Fruit fly (Drosophila melanogaster) whole organism, embryonic: ENCODE measurements around the gene CG13096.
A peak's percentile ranks its signal among the peaks of the same experiment; 100 is the strongest.

Experiments
- BEAF-32 ChIP-seq: fragments of 200-800 bp; sonication (Bioruptor generic); optimal IDR thresholded peaks from 3 replicates; lab custom pipeline; 2017; ENCODE audit warnings: missing biosample characterization, missing genetic modification characterization, mild to moderate bottlenecking, moderate library complexity, missing genetic modification reagents
- Bdp1 ChIP-seq: fragments of 200-800 bp; sonication (Bioruptor generic); optimal IDR thresholded peaks from 3 replicates; lab custom pipeline; 2016; ENCODE audit warnings: missing biosample characterization, missing genetic modification characterization
- Blimp-1 ChIP-seq: fragments of 200-800 bp; sonication (Bioruptor generic); optimal IDR thresholded peaks from 3 replicates; lab custom pipeline; 2018; ENCODE audit warnings: missing biosample characterization, missing genetic modification characterization, mild to moderate bottlenecking, moderate library complexity, missing genetic modification reagents
- C15 ChIP-seq: fragments of 200-800 bp; sonication (Bioruptor generic); IDR thresholded peaks from 3 replicates; pipeline ENCODE4 v1.3.6; 2022; ENCODE audit warnings: missing biosample characterization, missing genetic modification characterization
- CG10147 ChIP-seq: fragments of 200-800 bp; sonication (Bioruptor generic); optimal IDR thresholded peaks from 2 replicates; lab custom pipeline; 2019; ENCODE audit warnings: missing biosample characterization, mild to moderate bottlenecking, missing genetic modification characterization, moderate library complexity
- CG10267 ChIP-seq: fragments of 200-800 bp; sonication (Bioruptor generic); optimal IDR thresholded peaks from 2 replicates; lab custom pipeline; 2018; ENCODE audit warnings: missing biosample characterization, mild to moderate bottlenecking, missing genetic modification characterization, moderate library complexity
- CG12769 ChIP-seq: fragments of 200-800 bp; sonication (Bioruptor generic); optimal IDR thresholded peaks from 2 replicates; lab custom pipeline; 2019; ENCODE audit warnings: missing biosample characterization, mild to moderate bottlenecking, missing genetic modification characterization, moderate library complexity
- CG13775 ChIP-seq: fragments of 200-800 bp; sonication (Bioruptor generic); optimal IDR thresholded peaks from 3 replicates; lab custom pipeline; 2017; ENCODE audit warnings: missing biosample characterization, mild to moderate bottlenecking, missing genetic modification characterization
- CG15514 ChIP-seq: fragments of 200-800 bp; sonication (Bioruptor generic); optimal IDR thresholded peaks from 3 replicates; lab custom pipeline; 2017; ENCODE audit warnings: missing biosample characterization, missing genetic modification characterization, mild to moderate bottlenecking, moderate library complexity, missing genetic modification reagents
- CG1603 ChIP-seq: fragments of 200-800 bp; sonication (Bioruptor generic); optimal IDR thresholded peaks from 2 replicates; lab custom pipeline; 2019; ENCODE audit warnings: missing biosample characterization, mild to moderate bottlenecking, missing genetic modification characterization, moderate library complexity
- CG16813 ChIP-seq: fragments of 200-800 bp; sonication (Bioruptor generic); IDR thresholded peaks from 3 replicates; pipeline ENCODE4 v1.3.6; 2022; ENCODE audit warnings: missing biosample characterization, missing genetic modification characterization; ENCODE audit not compliant: partially characterized antibody
- CG18476 ChIP-seq: fragments of 200-800 bp; sonication (Bioruptor generic); optimal IDR thresholded peaks from 2 replicates; lab custom pipeline; 2016; ENCODE audit warnings: missing biosample characterization, mild to moderate bottlenecking, missing genetic modification characterization
- CG2129 ChIP-seq: fragments of 200-800 bp; sonication (Bioruptor generic); IDR thresholded peaks from 2 replicates; pipeline ENCODE4 v1.3.6; 2022; ENCODE audit warnings: missing biosample characterization, missing genetic modification characterization; ENCODE audit not compliant: partially characterized antibody
- CG2712 ChIP-seq: fragments of 200-800 bp; optimal IDR thresholded peaks from 3 replicates; lab custom pipeline; 2019; ENCODE audit warnings: missing biosample characterization, mild to moderate bottlenecking, missing genetic modification characterization, moderate library complexity
- CG33213 ChIP-seq: fragments of 200-800 bp; sonication (Bioruptor generic); optimal IDR thresholded peaks from 3 replicates; lab custom pipeline; 2016; ENCODE audit warnings: missing biosample characterization, missing genetic modification characterization
- CG4404 ChIP-seq: fragments of 200-800 bp; sonication (Bioruptor generic); IDR thresholded peaks from 2 replicates; pipeline ENCODE4 v1.3.6; 2022; ENCODE audit warnings: missing biosample characterization, missing genetic modification characterization
- CG4707 ChIP-seq: fragments of 200-800 bp; sonication (Bioruptor generic); optimal IDR thresholded peaks from 2 replicates; lab custom pipeline; 2018; ENCODE audit warnings: missing biosample characterization, mild to moderate bottlenecking, missing genetic modification characterization, moderate library complexity
- CG6791 ChIP-seq: fragments of 200-800 bp; sonication (Bioruptor generic); IDR thresholded peaks from 3 replicates; pipeline ENCODE4 v1.3.6; 2022; ENCODE audit warnings: missing biosample characterization, missing genetic modification characterization; ENCODE audit not compliant: partially characterized antibody
- CG9817 ChIP-seq: fragments of 200-800 bp; sonication (Bioruptor generic); optimal IDR thresholded peaks from 2 replicates; lab custom pipeline; 2018; ENCODE audit warnings: missing biosample characterization, mild to moderate bottlenecking, missing genetic modification characterization, moderate library complexity
- E2f2 ChIP-seq: fragments of 200-800 bp; sonication (Bioruptor generic); IDR thresholded peaks from 2 replicates; pipeline ENCODE4 v1.3.6; 2022; ENCODE audit warnings: missing biosample characterization, missing genetic modification characterization
- ERR ChIP-seq: fragments of 200-800 bp; sonication (Bioruptor generic); optimal IDR thresholded peaks from 2 replicates; lab custom pipeline; 2016; ENCODE audit warnings: missing biosample characterization, missing genetic modification characterization
- Fer3 ChIP-seq: fragments of 200-800 bp; sonication (Bioruptor generic); optimal IDR thresholded peaks from 2 replicates; lab custom pipeline; 2018; ENCODE audit warnings: missing biosample characterization, mild to moderate bottlenecking, missing genetic modification characterization, moderate library complexity
- Gsc ChIP-seq: fragments of 200-800 bp; sonication (Bioruptor generic); IDR thresholded peaks from 2 replicates; pipeline ENCODE4 v1.3.6; 2022; ENCODE audit warnings: missing biosample characterization, missing genetic modification characterization
- HmgZ ChIP-seq: fragments of 200-800 bp; sonication (Bioruptor generic); optimal IDR thresholded peaks from 2 replicates; lab custom pipeline; 2018; ENCODE audit warnings: missing biosample characterization, mild to moderate bottlenecking, missing genetic modification characterization
- Hsf ChIP-seq: fragments of 200-800 bp; sonication (Bioruptor generic); optimal IDR thresholded peaks from 3 replicates; lab custom pipeline; 2016; ENCODE audit warnings: missing biosample characterization, missing genetic modification characterization
- MESR4 ChIP-seq: fragments of 200-800 bp; sonication (Bioruptor generic); optimal IDR thresholded peaks from 2 replicates; lab custom pipeline; 2018; ENCODE audit warnings: missing biosample characterization, mild to moderate bottlenecking, missing genetic modification characterization, moderate library complexity
- Max ChIP-seq: fragments of 200-800 bp; sonication (Bioruptor generic); optimal IDR thresholded peaks from 2 replicates; lab custom pipeline; 2016; ENCODE audit warnings: missing biosample characterization, mild to moderate bottlenecking, missing genetic modification characterization
- Mes4 ChIP-seq: fragments of 200-800 bp; sonication (Bioruptor generic); optimal IDR thresholded peaks from 2 replicates; lab custom pipeline; 2016; ENCODE audit warnings: missing biosample characterization, missing genetic modification characterization
- NC2β ChIP-seq: fragments of 200-800 bp; sonication (Bioruptor generic); optimal IDR thresholded peaks from 2 replicates; lab custom pipeline; 2016; ENCODE audit warnings: missing biosample characterization, missing genetic modification characterization
- Ptx1 ChIP-seq: fragments of 200-800 bp; sonication (Bioruptor generic); IDR thresholded peaks from 2 replicates; pipeline ENCODE4 v1.3.6; 2022; ENCODE audit warnings: missing biosample characterization, missing genetic modification characterization
- Scr ChIP-seq: fragments of 200-800 bp; sonication (Bioruptor generic); IDR thresholded peaks from 2 replicates; pipeline ENCODE4 v1.3.6; 2022; ENCODE audit warnings: missing biosample characterization, missing genetic modification characterization; ENCODE audit not compliant: partially characterized antibody
- Sry-δ ChIP-seq: fragments of 200-800 bp; sonication (Bioruptor generic); optimal IDR thresholded peaks from 2 replicates; lab custom pipeline; 2016; ENCODE audit warnings: missing biosample characterization, missing genetic modification characterization
- bowl ChIP-seq: fragments of 200-800 bp; sonication (Bioruptor generic); IDR thresholded peaks from 2 replicates; pipeline ENCODE4 v1.3.6; 2022; ENCODE audit warnings: missing biosample characterization, missing genetic modification characterization
- btn ChIP-seq: fragments of 200-800 bp; sonication (Bioruptor generic); optimal IDR thresholded peaks from 2 replicates; lab custom pipeline; 2016; ENCODE audit warnings: missing biosample characterization, missing genetic modification characterization
- chinmo ChIP-seq: fragments of 200-800 bp; sonication (Bioruptor generic); IDR thresholded peaks from 4 replicates; pipeline ENCODE4 v1.3.6; 2022; ENCODE audit warnings: missing biosample characterization, missing genetic modification characterization; ENCODE audit not compliant: partially characterized antibody
- da ChIP-seq: fragments of 200-800 bp; sonication (Bioruptor generic); optimal IDR thresholded peaks from 2 replicates; lab custom pipeline; 2016; ENCODE audit warnings: missing biosample characterization, missing genetic modification characterization
- exex ChIP-seq: fragments of 200-800 bp; sonication (Bioruptor generic); optimal IDR thresholded peaks from 4 replicates; lab custom pipeline; 2018; ENCODE audit warnings: missing biosample characterization, mild to moderate bottlenecking, missing genetic modification characterization, moderate library complexity
- her ChIP-seq: fragments of 200-800 bp; sonication (Bioruptor generic); optimal IDR thresholded peaks from 2 replicates; lab custom pipeline; 2016; ENCODE audit warnings: missing biosample characterization, missing genetic modification characterization
- jing ChIP-seq: fragments of 200-800 bp; sonication (Bioruptor generic); optimal IDR thresholded peaks from 2 replicates; lab custom pipeline; 2018; ENCODE audit warnings: missing biosample characterization, mild to moderate bottlenecking, missing genetic modification characterization
- klu ChIP-seq: fragments of 200-800 bp; sonication (Bioruptor generic); IDR thresholded peaks from 2 replicates; pipeline ENCODE4 v1.3.6; 2022; ENCODE audit warnings: missing biosample characterization, missing genetic modification characterization
- knrl ChIP-seq: fragments of 200-800 bp; sonication (Bioruptor generic); IDR thresholded peaks from 3 replicates; pipeline ENCODE4 v1.3.6; 2022; ENCODE audit warnings: missing biosample characterization, missing genetic modification characterization; ENCODE audit not compliant: partially characterized antibody
- mirr ChIP-seq: fragments of 200-800 bp; sonication (Bioruptor generic); optimal IDR thresholded peaks from 3 replicates; lab custom pipeline; 2018; ENCODE audit warnings: missing biosample characterization, mild to moderate bottlenecking, missing genetic modification characterization
- pum ChIP-seq: fragments of 200-800 bp; sonication (Bioruptor generic); optimal IDR thresholded peaks from 2 replicates; lab custom pipeline; 2016; ENCODE audit warnings: missing biosample characterization, missing genetic modification characterization
- row ChIP-seq: fragments of 200-800 bp; sonication (Bioruptor generic); IDR thresholded peaks from 3 replicates; pipeline ENCODE4 v1.3.6; 2022; ENCODE audit warnings: missing biosample characterization, missing genetic modification characterization
- sens-2 ChIP-seq: fragments of 200-800 bp; sonication (Bioruptor generic); IDR thresholded peaks from 2 replicates; pipeline ENCODE4 v1.3.6; 2022; ENCODE audit warnings: missing biosample characterization, missing genetic modification characterization
- sim ChIP-seq: fragments of 200-800 bp; sonication (Bioruptor generic); IDR thresholded peaks from 2 replicates; pipeline ENCODE4 v1.3.6; 2022; ENCODE audit warnings: missing biosample characterization, missing genetic modification characterization
- twi ChIP-seq: fragments of 200-800 bp; optimal IDR thresholded peaks from 2 replicates; lab custom pipeline; 2019; ENCODE audit warnings: missing biosample characterization, mild to moderate bottlenecking, missing genetic modification characterization, moderate library complexity
- unc-4 ChIP-seq: fragments of 200-800 bp; sonication (Bioruptor generic); IDR thresholded peaks from 2 replicates; pipeline ENCODE4 v1.3.6; 2022; ENCODE audit warnings: missing biosample characterization, missing genetic modification characterization; ENCODE audit not compliant: partially characterized antibody
- wek ChIP-seq: fragments of 200-800 bp; sonication (Bioruptor generic); optimal IDR thresholded peaks from 3 replicates; lab custom pipeline; 2018; ENCODE audit warnings: missing biosample characterization, mild to moderate bottlenecking, missing genetic modification characterization, moderate library complexity

The CG13096 gene

DNA sequence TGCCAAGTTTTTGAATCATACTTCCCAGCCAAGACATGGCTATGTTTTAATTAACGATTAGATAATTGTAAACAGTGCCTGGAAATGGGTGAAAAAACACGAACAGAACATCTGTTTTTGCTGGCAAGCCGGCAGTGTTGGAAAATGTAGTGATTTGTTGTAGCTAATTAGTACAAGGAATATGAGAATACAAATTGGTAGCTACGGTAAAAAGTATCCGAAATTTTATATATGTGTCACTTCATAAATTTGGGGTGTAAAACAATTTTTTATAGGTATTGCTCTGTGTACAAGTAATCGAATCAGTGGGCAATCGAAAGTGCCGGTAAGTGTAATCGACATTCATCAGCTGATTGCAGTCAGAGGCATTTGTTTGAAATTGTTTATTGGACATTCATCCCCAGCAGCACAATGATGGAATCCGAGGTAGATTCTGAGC is 5.6 kb upstream of the CG13096 start, which contains the start of the genes mRpL51 and Uba4 (continued):
- peak; percentile 35 for TF ChIP-seq Mes4 (GFP tag; lab: Kevin White, UChicago)
- peak; percentile 56 for TF ChIP-seq mirr
- peak; percentile 92 for TF ChIP-seq CG15514 (GFP tag; lab: Kevin White, UChicago)
- TF ChIP-seq BEAF-32 (GFP tag; lab: Kevin White, UChicago): peak; percentile 59
- peak; percentile 25 for TF ChIP-seq pum (GFP tag; lab: Kevin White, UChicago)
- TF ChIP-seq Gsc (GFP tag; lab: Robert Waterston, UW): no peak
- peak; percentile 23 for TF ChIP-seq da (GFP tag; lab: Kevin White, UChicago)
- TF ChIP-seq MESR4 (GFP tag; lab: Kevin White, UChicago): peak; percentile 46
- TF ChIP-seq Max: peak; percentile 44
- no peak for TF ChIP-seq C15 (GFP tag; lab: Robert Waterston, UW)
- TF ChIP-seq exex: peak; percentile 57
- TF ChIP-seq CG10147 (GFP tag; lab: Kevin White, UChicago): peak; percentile 6
- no peak for TF ChIP-seq bowl (GFP tag; lab: Robert Waterston, UW)
- TF ChIP-seq CG10267 (tag; lab: Kevin White, UChicago): peak; percentile 97
- peak; percentile 74 for TF ChIP-seq Sry-δ (GFP tag; lab: Kevin White, UChicago)
- TF ChIP-seq Bdp1 (GFP tag; lab: Kevin White, UChicago): no peak
- peak; percentile 28 for TF ChIP-seq CG33213
- no peak for TF ChIP-seq klu (GFP tag; lab: Robert Waterston, UW)
- peak; percentile 45 for TF ChIP-seq wek
- peak; percentile 16 for TF ChIP-seq CG13775 (GFP tag; lab: Kevin White, UChicago)
- TF ChIP-seq row: peak; percentile 39; the same call in 1 of the 3 replicates
- peak; percentile 39 for TF ChIP-seq NC2β
- peak; percentile 1 for TF ChIP-seq Fer3
- no peak for TF ChIP-seq CG9817 (tag; lab: Kevin White, UChicago)
- TF ChIP-seq her: peak; percentile 55
- peak; percentile 23 for TF ChIP-seq ERR
- peak; percentile 69 for TF ChIP-seq CG4707 (GFP tag; lab: Kevin White, UChicago)
- TF ChIP-seq knrl (GFP tag; lab: Robert Waterston, UW): peak; percentile 54; the same call in 1 of the 3 replicates
- TF ChIP-seq Ptx1: no peak
- no peak for TF ChIP-seq jing
- TF ChIP-seq CG12769 (tag; lab: Kevin White, UChicago): no peak
- peak; percentile 32; the same call in 1 of the 3 replicates for TF ChIP-seq CG6791 (GFP tag; lab: Robert Waterston, UW)
- peak; percentile 53 for TF ChIP-seq CG2712 (tag; lab: Kevin White, UChicago)
- peak; percentile 7 for TF ChIP-seq Hsf (GFP tag; lab: Kevin White, UChicago)
- TF ChIP-seq twi (tag; lab: Kevin White, UChicago): peak; percentile 63
- no peak for TF ChIP-seq CG4404 (GFP tag; lab: Robert Waterston, UW)
- peak; percentile 11; the same call in 1 of the 2 replicates for TF ChIP-seq CG2129 (GFP tag; lab: Robert Waterston, UW)
- TF ChIP-seq unc-4 (GFP tag; lab: Robert Waterston, UW): peak; percentile 55
- no peak for TF ChIP-seq sim (GFP tag; lab: Robert Waterston, UW)
- TF ChIP-seq Scr (GFP tag; lab: Robert Waterston, UW): peak; percentile 66
- peak; percentile 74 for TF ChIP-seq CG1603 (tag; lab: Kevin White, UChicago)
- TF ChIP-seq HmgZ (tag; lab: Kevin White, UChicago): peak; percentile 69
- TF ChIP-seq btn: no peak
- TF ChIP-seq CG16813 (GFP tag; lab: Robert Waterston, UW): peak; percentile 59; the same call in 2 of the 3 replicates
- 0 out of 4 replicates have a peak, but pooled peaks have one; percentile 38 for TF ChIP-seq chinmo (GFP tag; lab: Robert Waterston, UW)
- peak; percentile 69 for TF ChIP-seq E2f2 (GFP tag; lab: Robert Waterston, UW)
- TF ChIP-seq Blimp-1 (GFP tag; lab: Kevin White, UChicago): peak; percentile 24
- peak; percentile 37 for TF ChIP-seq CG18476 (GFP tag; lab: Kevin White, UChicago)
- TF ChIP-seq sens-2 (GFP tag; lab: Robert Waterston, UW): no peak
